Worm (Caenorhabditis elegans) whole organism, early embryonic: ENCODE measurements around the gene Y45G12B.3.

ENCODE experiments used
- B0310.2 ChIP-seq: sonication (generic microtip); optimal IDR thresholded peaks from 2 replicates; lab custom pipeline; 2016; ENCODE audit warnings: mild to moderate bottlenecking, missing genetic modification characterization, missing compliant biosample characterization
- ama-1 ChIP-seq: fragments of 150-350 bp; optimal IDR thresholded peaks from 2 replicates; lab custom pipeline; 2014
- flt-1 ChIP-seq: fragments of 200-800 bp; sonication (Bioruptor generic); IDR thresholded peaks from 2 replicates; pipeline ENCODE4 v1.3.6; 2022; ENCODE audit warnings: missing genetic modification characterization, missing compliant biosample characterization
- hmbx-1 ChIP-seq: sonication (generic microtip); optimal IDR thresholded peaks from 2 replicates; lab custom pipeline; 2016; ENCODE audit warnings: mild to moderate bottlenecking, missing genetic modification characterization, missing compliant biosample characterization
- scrt-1 ChIP-seq: fragments of 200-800 bp; sonication (Bioruptor generic); IDR thresholded peaks from 2 replicates; pipeline ENCODE4 v1.3.6; 2022; ENCODE audit warnings: missing genetic modification characterization, missing compliant biosample characterization
- tbx-37 ChIP-seq: fragments of 200-800 bp; sonication (Bioruptor generic); conservative IDR thresholded peaks from 2 replicates; pipeline ENCODE4 v1.3.6; 2022; ENCODE audit warnings: missing genetic modification reagents, missing genetic modification characterization, missing compliant biosample characterization

- no peak for TF ChIP-seq scrt-1 (GFP tag; lab: Robert Waterston, UW)
- no peak for TF ChIP-seq tbx-37 (GFP tag; lab: Robert Waterston, UW)
- TF ChIP-seq hmbx-1 = no peak
- TF ChIP-seq flt-1 (GFP tag; lab: Robert Waterston, UW) = no peak
- no peak for TF ChIP-seq ama-1 (lab: Kevin White, UChicago)
- TF ChIP-seq B0310.2 (tag; lab: Kevin White, UChicago) = no peak
Measured at ce11 chrV:2738174-2738573, 42.1 kb upstream of the Y45G12B.3 start, which contains the start of gene srg-56.
